Worm (Caenorhabditis elegans): ENCODE data around the gene F13A2.1.

- no peak for TF ChIP-seq pat-9 (tag; optimal IDR thresholded peaks at IDR 0.05)
- no peak for TF ChIP-seq npax-4 (tag; optimal IDR thresholded peaks at IDR 0.05)
- no peak for TF ChIP-seq ceh-24 (tag; optimal IDR thresholded peaks at IDR 0.05)
- TF ChIP-seq pqm-1 (tag; optimal IDR thresholded peaks at IDR 0.05) = no peak
These were observed 15.9 kb upstream of the F13A2.1 start for ce11 chrV:4398127-4398526.

Measured in whole organism, late embryonic.